In genomic region chr3L:2255775-2256174, dm6 we compare ENCODE assay signal across 4 fruit fly cellular contexts.
TF ChIP-seq lines count a peak whose summit lies in the region.

No protein-coding gene starts in this region.

- no peak for TF ChIP-seq CTCF in whole organism, embryonic (GFP tag; optimal IDR thresholded peaks at IDR 0.05; lab: Kevin White, UChicago)

TF ChIP-seq in whole organism, adult, 20 proteins besides CTCF, POLR2A, EP300 and RAD21:
- TF ChIP-seq CG14711 (tag; optimal IDR thresholded peaks at IDR 0.05; lab: Kevin White, UChicago) = no peak
- peak; percentile 25 for TF ChIP-seq CG12768 (GFP tag; optimal IDR thresholded peaks at IDR 0.05; lab: Kevin White, UChicago)
- peak; percentile 15 for TF ChIP-seq bab1 (GFP tag; optimal IDR thresholded peaks at IDR 0.05; lab: Kevin White, UChicago)
- TF ChIP-seq cic (GFP tag; optimal IDR thresholded peaks at IDR 0.05; lab: Kevin White, UChicago) = peak; percentile 12
- TF ChIP-seq CG33017 (tag; optimal IDR thresholded peaks at IDR 0.05; lab: Kevin White, UChicago) = peak; percentile 37

TF ChIP-seq in whole organism, embryonic, 481 proteins besides CTCF, POLR2A, EP300 and RAD21 (continues in another document):
- TF ChIP-seq Nf-YC (tag; optimal IDR thresholded peaks at IDR 0.05; lab: Kevin White, UChicago) (no peak), pnt (GFP tag; optimal IDR thresholded peaks at IDR 0.05; lab: Kevin White, UChicago) (no peak), Camta (GFP tag; optimal IDR thresholded peaks at IDR 0.05; lab: Kevin White, UChicago) (no peak), CG4424 (GFP tag; optimal IDR thresholded peaks at IDR 0.05; lab: Kevin White, UChicago) (no peak), CG12659 (GFP tag; optimal IDR thresholded peaks at IDR 0.05; lab: Kevin White, UChicago) (no peak), Jarid2 (GFP tag; optimal IDR thresholded peaks at IDR 0.05; lab: Kevin White, UChicago) (peak; percentile 60), tna (GFP tag; IDR thresholded peaks at IDR 0.05; lab: Robert Waterston, UW; ENCODE audit: partially characterized antibody) (no peak), Sox100B (GFP tag; optimal IDR thresholded peaks at IDR 0.05; lab: Kevin White, UChicago) (no peak), CG11723 (GFP tag; optimal IDR thresholded peaks at IDR 0.05; lab: Kevin White, UChicago) (no peak), NfI (GFP tag; optimal IDR thresholded peaks at IDR 0.05; lab: Kevin White, UChicago) (no peak), Atf-2 (GFP tag; optimal IDR thresholded peaks at IDR 0.05; lab: Kevin White, UChicago) (no peak), pb (GFP tag; optimal IDR thresholded peaks at IDR 0.05; lab: Kevin White, UChicago) (no peak), CG13424 (tag; optimal IDR thresholded peaks at IDR 0.05; lab: Kevin White, UChicago) (no peak), nmo (GFP tag; optimal IDR thresholded peaks at IDR 0.05; lab: Kevin White, UChicago) (no peak), luna (GFP tag; optimal IDR thresholded peaks at IDR 0.05; lab: Kevin White, UChicago) (no peak), row (GFP tag; IDR thresholded peaks at IDR 0.05; lab: Robert Waterston, UW) (no peak), Med (GFP tag; lab: Kevin White, UChicago) (peak; percentile 50), org-1 (GFP tag; optimal IDR thresholded peaks at IDR 0.05; lab: Kevin White, UChicago) (no peak), Gsc (GFP tag; IDR thresholded peaks at IDR 0.05; lab: Robert Waterston, UW) (no peak), Rfx (GFP tag; IDR thresholded peaks at IDR 0.05; lab: Robert Waterston, UW) (0 out of 2 replicates have a peak, but pooled peaks have one; percentile 15), CG15514 (GFP tag; optimal IDR thresholded peaks at IDR 0.05; lab: Kevin White, UChicago) (no peak), CG4328 (GFP tag; optimal IDR thresholded peaks at IDR 0.05; lab: Kevin White, UChicago) (no peak), CG13287 (GFP tag; IDR thresholded peaks at IDR 0.05; lab: Robert Waterston, UW; ENCODE audit: partially characterized antibody) (peak; percentile 18; the same call in 1 of the 2 replicates), CG31365 (tag; optimal IDR thresholded peaks at IDR 0.05; lab: Kevin White, UChicago) (no peak), CG2202 (tag; optimal IDR thresholded peaks at IDR 0.05; lab: Kevin White, UChicago) (no peak), seq (GFP tag; IDR thresholded peaks at IDR 0.05; lab: Robert Waterston, UW) (peak; percentile 22; the same call in 1 of the 2 replicates), CG8290 (GFP tag; optimal IDR thresholded peaks at IDR 0.05; lab: Kevin White, UChicago) (no peak), CG8290 (tag; optimal IDR thresholded peaks at IDR 0.05; lab: Kevin White, UChicago) (peak in 1 of 2 experiments; percentile 56), ems (GFP tag; optimal IDR thresholded peaks at IDR 0.05; lab: Kevin White, UChicago) (no peak)

TF ChIP-seq in whole organism, prepupa, 60 proteins besides CTCF, POLR2A, EP300 and RAD21:
- TF ChIP-seq CG6854 (GFP tag; optimal IDR thresholded peaks at IDR 0.05; lab: Kevin White, UChicago) (no peak), CG15336 (GFP tag; IDR thresholded peaks at IDR 0.05; lab: Robert Waterston, UW) (peak; percentile 20; the same call in 1 of the 2 replicates), eg (GFP tag; IDR thresholded peaks at IDR 0.05; lab: Robert Waterston, UW) (peak; percentile 51; the same call in 2 of the 3 replicates), CG9139 (GFP tag; optimal IDR thresholded peaks at IDR 0.05; lab: Kevin White, UChicago) (no peak), Lpt (GFP tag; optimal IDR thresholded peaks at IDR 0.05; lab: Kevin White, UChicago) (no peak), CG8119 (GFP tag; IDR thresholded peaks at IDR 0.05; lab: Robert Waterston, UW) (peak; percentile 11; the same call in 1 of the 3 replicates), Sox102F (GFP tag; optimal IDR thresholded peaks at IDR 0.05; lab: Kevin White, UChicago) (no peak)

TF ChIP-seq in whole organism, pupa, 21 proteins besides CTCF, POLR2A, EP300 and RAD21:
- TF ChIP-seq Ets98B (GFP tag; IDR thresholded peaks at IDR 0.05; lab: Robert Waterston, UW) (peak; percentile 29), D1 (tag; optimal IDR thresholded peaks at IDR 0.05; lab: Kevin White, UChicago) (no peak), Snoo (tag; optimal IDR thresholded peaks at IDR 0.05; lab: Kevin White, UChicago) (no peak)
